Worm (Caenorhabditis elegans): ENCODE results near the gene F35C8.5.

- no peak for TF ChIP-seq ccch-3 (GFP tag; optimal IDR thresholded peaks at IDR 0.05)
- TF ChIP-seq snpc-4 (GFP tag; optimal IDR thresholded peaks at IDR 0.05), result no peak
- no peak for TF ChIP-seq snpc-4 (tag; optimal IDR thresholded peaks at IDR 0.05)
- TF ChIP-seq attf-5 (GFP tag; optimal IDR thresholded peaks at IDR 0.05), result no peak
- TF ChIP-seq nhr-27 (tag; optimal IDR thresholded peaks at IDR 0.05), result no peak
- no peak for TF ChIP-seq pha-4 (tag; optimal IDR thresholded peaks at IDR 0.05)
- no peak for TF ChIP-seq nfyb-1 (GFP tag; IDR thresholded peaks at IDR 0.05)
- no peak for TF ChIP-seq cebp-1 (GFP tag; IDR thresholded peaks at IDR 0.05)
- peak; percentile 51 for TF ChIP-seq cebp-1 (tag; optimal IDR thresholded peaks at IDR 0.05)
- TF ChIP-seq sea-2 (GFP tag; IDR thresholded peaks at IDR 0.05), result no peak
- no peak for TF ChIP-seq die-1 (tag; optimal IDR thresholded peaks at IDR 0.05)
- no peak for TF ChIP-seq ceh-100 (GFP tag; IDR thresholded peaks at IDR 0.05)
- no peak for TF ChIP-seq akir-1 (GFP tag; optimal IDR thresholded peaks at IDR 0.05)
- no peak for TF ChIP-seq lin-40 (tag; optimal IDR thresholded peaks at IDR 0.05)
These were observed 2.6 kb downstream of the F35C8.5 start, which contains the start of gene jkk-1 for ce11 chrX:5368220-5368619.

All from whole organism, young adult.